Fruit fly (Drosophila melanogaster): ENCODE measurements around the gene Rab21.

DNA sequence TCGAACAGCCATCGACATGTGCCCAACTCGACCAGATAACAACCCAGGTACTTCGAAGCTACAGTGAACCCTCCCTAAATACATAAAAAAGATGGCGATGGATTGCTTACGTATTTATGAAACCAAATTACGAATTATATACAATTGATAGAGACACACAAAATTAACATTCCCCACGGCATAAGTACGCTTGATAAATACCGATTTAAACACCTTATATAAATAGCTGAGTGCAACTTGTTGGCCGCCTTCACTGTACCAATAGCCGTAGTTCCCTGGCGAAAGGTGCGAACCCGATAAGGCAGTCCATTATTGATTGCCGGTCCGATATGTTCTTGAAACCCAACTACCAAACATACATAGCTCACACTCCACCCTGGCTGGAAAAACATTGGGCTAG, 2.6 kb downstream of the Rab21 start:
- TF ChIP-seq Dll (optimal IDR thresholded peaks at IDR 0.05) (no peak), EcR (GFP tag; optimal IDR thresholded peaks at IDR 0.05) (no peak), CG8478 (optimal IDR thresholded peaks at IDR 0.05) (no peak)

All from whole organism.